Fruit fly (Drosophila melanogaster) whole organism, wandering third instar larva: ENCODE results near the gene Nup107.

Experiments
- Abd-B ChIP-seq: fragments of >200 bp; optimal IDR thresholded peaks from 2 replicates; lab custom pipeline; 2017; ENCODE audit warnings: missing biosample characterization, missing genetic modification characterization
- CG9705 ChIP-seq: fragments of 200-800 bp; sonication (Bioruptor generic); optimal IDR thresholded peaks from 2 replicates; lab custom pipeline; 2018; ENCODE audit warnings: missing biosample characterization, mild to moderate bottlenecking, missing genetic modification characterization
- HLH106 ChIP-seq: fragments of 200-800 bp; optimal IDR thresholded peaks from 3 replicates; lab custom pipeline; 2019; ENCODE audit warnings: missing biosample characterization, mild to moderate bottlenecking, missing genetic modification characterization, moderate library complexity
- Mio ChIP-seq: sonication (Bioruptor generic); optimal IDR thresholded peaks from 2 replicates; lab custom pipeline; 2016; ENCODE audit warnings: missing biosample characterization, missing genetic modification characterization
- Rel ChIP-seq, 2 experiments: fragments of 200-800 bp; sonication (Bioruptor generic) in 1 of 2; optimal IDR thresholded peaks; 2 replicates in 1 of 2; 3 replicates in 1 of 2; lab custom pipeline; 2016 to 2019; ENCODE audit warnings: mild to moderate bottlenecking in 2 of 2, missing biosample characterization in 2 of 2, missing genetic modification characterization in 2 of 2, moderate library complexity in 1 of 2
- brk ChIP-seq: fragments of 200-800 bp; sonication (Bioruptor generic); optimal IDR thresholded peaks from 2 replicates; lab custom pipeline; 2016; ENCODE audit warnings: missing biosample characterization, mild to moderate bottlenecking, missing genetic modification characterization
- lola ChIP-seq: fragments of >200 bp; optimal IDR thresholded peaks from 2 replicates; lab custom pipeline; 2017; ENCODE audit warnings: missing biosample characterization, missing genetic modification characterization

- no peak for TF ChIP-seq Mio
- TF ChIP-seq Abd-B (GFP tag; lab: Kevin White, UChicago) = no peak
- no peak for TF ChIP-seq HLH106 (tag; lab: Kevin White, UChicago)
- no peak for TF ChIP-seq CG9705
- no peak for TF ChIP-seq Rel (GFP tag; optimal IDR thresholded peaks at IDR 0.05; lab: Kevin White, UChicago)
- TF ChIP-seq Rel (tag; optimal IDR thresholded peaks at IDR 0.05; lab: Kevin White, UChicago) = no peak
- no peak for TF ChIP-seq lola (GFP tag; lab: Kevin White, UChicago)
- TF ChIP-seq brk (GFP tag; lab: Kevin White, UChicago) = no peak
These were observed 41.7 kb downstream of the Nup107 start, which contains the start of gene CG17108 for dm6 chr2L:10694053-10694618.
